Fruit fly (Drosophila melanogaster): Measurements from ENCODE around the gene CG44198.

CG44198 gene

DNA sequence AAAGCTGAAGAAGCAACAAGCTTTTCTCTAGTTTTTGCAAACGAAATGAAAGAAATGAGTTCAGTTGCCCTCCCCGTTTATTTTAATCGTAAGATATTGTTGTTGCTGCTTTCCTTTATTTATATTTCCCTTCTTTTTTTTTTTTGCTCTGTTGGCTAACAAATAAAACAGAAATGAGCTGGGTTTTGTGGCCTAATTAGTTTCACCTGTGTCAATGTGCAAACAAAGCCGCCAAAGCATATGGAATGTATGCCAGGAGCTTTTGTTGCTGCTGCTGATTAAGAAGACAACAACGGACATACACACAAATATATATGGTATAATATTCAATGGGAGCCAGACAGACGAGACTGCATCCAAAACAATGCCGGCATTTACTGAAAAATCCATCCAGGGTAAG lies 36.8 kb downstream of the CG44198 start (continued):
- TF ChIP-seq HHEX (GFP tag; optimal IDR thresholded peaks at IDR 0.05) (peak; percentile 17), Nf-YB (GFP tag; optimal IDR thresholded peaks at IDR 0.05) (no peak), CG33213 (GFP tag; optimal IDR thresholded peaks at IDR 0.05) (no peak), gem (tag; optimal IDR thresholded peaks at IDR 0.05) (peak; percentile 9), ssp (GFP tag; IDR thresholded peaks at IDR 0.05) (no peak), dm (GFP tag; optimal IDR thresholded peaks at IDR 0.05) (no peak), maf-S (GFP tag; optimal IDR thresholded peaks at IDR 0.05) (no peak), CG15073 (GFP tag; optimal IDR thresholded peaks at IDR 0.05) (no peak), CG13123 (GFP tag; optimal IDR thresholded peaks at IDR 0.05) (no peak), bcd (GFP tag; optimal IDR thresholded peaks at IDR 0.05) (no peak), BtbVII (GFP tag; optimal IDR thresholded peaks at IDR 0.05) (peak; percentile 27), Atf6 (GFP tag; IDR thresholded peaks at IDR 0.05) (no peak), CG8944 (GFP tag; optimal IDR thresholded peaks at IDR 0.05) (no peak), Vsx1 (GFP tag; optimal IDR thresholded peaks at IDR 0.05) (peak; percentile 28), nmo (GFP tag; optimal IDR thresholded peaks at IDR 0.05) (no peak), CG6765 (GFP tag; optimal IDR thresholded peaks at IDR 0.05) (no peak), CG30431 (GFP tag; optimal IDR thresholded peaks at IDR 0.05) (no peak), CG3847 (GFP tag; IDR thresholded peaks at IDR 0.05) (no peak), pho (GFP tag; optimal IDR thresholded peaks at IDR 0.05) (peak; percentile 42), onecut (GFP tag; IDR thresholded peaks at IDR 0.05) (no peak), CG2875 (GFP tag; optimal IDR thresholded peaks at IDR 0.05) (peak; percentile 34), CG13296 (GFP tag; optimal IDR thresholded peaks at IDR 0.05) (peak; percentile 29), Optix (GFP tag; IDR thresholded peaks at IDR 0.05) (no peak), hth (optimal IDR thresholded peaks at IDR 0.05) (no peak), CG3281 (GFP tag; optimal IDR thresholded peaks at IDR 0.05) (peak; percentile 46), CG14050 (GFP tag; IDR thresholded peaks at IDR 0.05) (no peak), CG2199 (GFP tag; IDR thresholded peaks at IDR 0.05) (no peak), CG11504 (tag; optimal IDR thresholded peaks at IDR 0.05) (no peak), caup (GFP tag; optimal IDR thresholded peaks at IDR 0.05; ENCODE audit: severe bottlenecking) (peak; percentile 54), salm (tag; optimal IDR thresholded peaks at IDR 0.05) (no peak), gsb (GFP tag; IDR thresholded peaks at IDR 0.05) (no peak), so (GFP tag; IDR thresholded peaks at IDR 0.05) (no peak), Deaf1 (tag; optimal IDR thresholded peaks at IDR 0.05) (no peak), ftz-f1 (GFP tag; optimal IDR thresholded peaks at IDR 0.05) (no peak), CG3726 (GFP tag; IDR thresholded peaks at IDR 0.05) (no peak), wor (GFP tag; IDR thresholded peaks at IDR 0.05) (no peak), bbx (GFP tag; IDR thresholded peaks at IDR 0.05; ENCODE audit: partially characterized antibody) (no peak), CG4820 (GFP tag; optimal IDR thresholded peaks at IDR 0.05) (no peak), fd96Cb (tag; optimal IDR thresholded peaks at IDR 0.05) (no peak), CTCF (GFP tag; optimal IDR thresholded peaks at IDR 0.05) (no peak), CG7963 (GFP tag; IDR thresholded peaks at IDR 0.05; ENCODE audit: partially characterized antibody) (no peak), pros (GFP tag; optimal IDR thresholded peaks at IDR 0.05) (no peak), Hr78 (GFP tag; optimal IDR thresholded peaks at IDR 0.05) (no peak), CG15479 (GFP tag; optimal IDR thresholded peaks at IDR 0.05) (no peak), Ets97D (GFP tag; optimal IDR thresholded peaks at IDR 0.05) (no peak), HLH3B (GFP tag; IDR thresholded peaks at IDR 0.05) (peak; percentile 12; the same call in 1 of the 2 replicates), CG12299 (tag; optimal IDR thresholded peaks at IDR 0.05) (no peak), vnd (GFP tag; IDR thresholded peaks at IDR 0.05; ENCODE audit: partially characterized antibody) (no peak), aop (GFP tag; IDR thresholded peaks at IDR 0.05) (no peak), mam (GFP tag; optimal IDR thresholded peaks at IDR 0.05) (no peak), Sox100B (GFP tag; optimal IDR thresholded peaks at IDR 0.05) (no peak), NK7.1 (GFP tag; optimal IDR thresholded peaks at IDR 0.05) (no peak), her (GFP tag; optimal IDR thresholded peaks at IDR 0.05) (no peak)
